Worm (Caenorhabditis elegans) whole organism, midembryonic: ENCODE data around the gene T19B10.5.

Experiments
- T22C8.4 ChIP-seq: fragments of 200-800 bp; sonication (Bioruptor generic); IDR thresholded peaks from 2 replicates; pipeline ENCODE4 v1.3.6; 2022; ENCODE audit warnings: missing genetic modification characterization, missing compliant biosample characterization
- cog-1 ChIP-seq: sonication (generic microtip); optimal IDR thresholded peaks from 2 replicates; lab custom pipeline; 2016; ENCODE audit warnings: missing genetic modification characterization, missing compliant biosample characterization
- flt-1 ChIP-seq: fragments of 200-800 bp; sonication (Bioruptor generic); IDR thresholded peaks from 2 replicates; pipeline ENCODE4 v1.3.6; 2022; ENCODE audit warnings: missing genetic modification characterization, missing compliant biosample characterization
- klf-2 ChIP-seq: fragments of 200-800 bp; sonication (Bioruptor generic); conservative IDR thresholded peaks from 2 replicates; pipeline ENCODE4 v1.3.6; 2022; ENCODE audit warnings: missing genetic modification reagents, missing genetic modification characterization, missing compliant biosample characterization
- med-1 ChIP-seq: sonication (generic microtip); optimal IDR thresholded peaks from 2 replicates; lab custom pipeline; 2017; ENCODE audit warnings: missing genetic modification characterization, mild to moderate bottlenecking, missing compliant biosample characterization, antibody characterized with exemption, missing genetic modification reagents; ENCODE audit not compliant: insufficient read depth
- ref-1 ChIP-seq: fragments of 200-800 bp; sonication (Bioruptor generic); conservative IDR thresholded peaks from 2 replicates; pipeline ENCODE4 v1.3.6; 2022; ENCODE audit warnings: missing genetic modification reagents, missing genetic modification characterization, missing compliant biosample characterization
- tab-1 ChIP-seq: fragments of 200-800 bp; sonication (Bioruptor generic); IDR thresholded peaks from 2 replicates; pipeline ENCODE4 v1.3.6; 2022; ENCODE audit warnings: missing genetic modification characterization, missing compliant biosample characterization
- ztf-23 ChIP-seq: fragments of 200-800 bp; sonication (Bioruptor generic); IDR thresholded peaks from 2 replicates; pipeline ENCODE4 v1.3.6; 2022; ENCODE audit warnings: missing genetic modification reagents, missing genetic modification characterization, missing compliant biosample characterization
- ztf-29 ChIP-seq: fragments of 200-800 bp; sonication (Bioruptor generic); IDR thresholded peaks from 2 replicates; pipeline ENCODE4 v1.3.6; 2022; ENCODE audit warnings: missing genetic modification reagents, missing genetic modification characterization, missing compliant biosample characterization

Gene T19B10.5

DNA sequence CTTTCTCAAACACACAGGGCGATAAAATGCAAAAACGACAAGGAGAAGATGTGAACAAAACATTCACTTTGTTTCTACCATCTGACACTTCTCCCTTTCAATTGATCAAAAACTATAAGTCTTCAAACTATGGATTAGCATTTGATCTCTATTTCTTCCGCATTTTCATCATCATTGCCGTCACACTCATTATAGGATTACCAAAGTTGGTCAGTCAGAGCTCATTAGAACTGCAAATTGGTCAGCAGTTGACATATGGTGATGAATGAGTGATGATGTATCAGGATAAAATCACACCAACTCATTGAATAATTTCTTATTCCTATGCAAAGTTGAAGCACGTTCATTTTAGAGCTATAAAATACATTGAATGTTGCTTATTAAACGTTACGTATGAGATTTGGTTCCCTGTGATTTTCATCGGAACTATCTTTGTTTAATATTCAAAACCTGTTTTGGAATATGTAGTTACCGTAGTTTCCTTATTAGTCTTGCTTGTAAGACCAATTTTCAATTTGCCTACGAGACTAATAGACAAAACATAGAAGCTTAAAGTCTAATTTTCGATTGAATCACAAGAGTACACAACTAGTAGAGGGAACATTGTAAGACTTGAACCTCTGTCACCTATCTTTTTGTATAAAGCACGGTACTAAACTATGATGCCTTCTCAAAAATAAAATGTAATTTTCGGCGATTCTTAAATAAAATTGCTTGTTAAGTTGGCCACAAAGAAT is 24.8 kb upstream of the T19B10.5 start:
- TF ChIP-seq tab-1 (GFP tag; lab: Robert Waterston, UW) (no peak), cog-1 (tag; lab: Kevin White, UChicago) (no peak), ztf-29 (GFP tag; lab: Robert Waterston, UW) (no peak), T22C8.4 (no peak), ref-1 (GFP tag; lab: Robert Waterston, UW) (no peak), flt-1 (GFP tag; lab: Robert Waterston, UW) (no peak), klf-2 (GFP tag; lab: Robert Waterston, UW) (no peak), ztf-23 (GFP tag; lab: Robert Waterston, UW) (no peak), med-1 (GFP tag; lab: Kevin White, UChicago) (no peak)

DNA sequence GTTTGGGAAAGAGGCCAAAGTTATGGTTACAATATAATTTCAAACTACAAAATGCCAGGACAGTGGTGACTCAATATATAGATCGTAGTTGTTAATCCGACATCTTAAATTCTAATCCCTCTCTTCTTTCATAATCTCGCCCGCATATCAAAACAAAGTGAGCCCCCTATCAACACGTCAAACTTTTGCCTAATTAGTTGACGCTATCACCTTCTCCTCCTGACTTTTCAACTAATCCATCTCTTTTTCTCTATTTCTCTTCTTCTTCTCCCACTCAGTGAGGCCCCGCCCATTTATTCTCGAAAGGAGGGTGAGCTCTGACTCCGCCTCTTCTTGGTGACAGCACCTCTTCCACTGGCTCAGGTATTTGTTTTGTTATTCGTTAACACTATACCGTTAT is 23.1 kb upstream of the T19B10.5 start:
- no peak for TF ChIP-seq cog-1 (tag; lab: Kevin White, UChicago)
- TF ChIP-seq flt-1 (GFP tag; lab: Robert Waterston, UW) = no peak
- TF ChIP-seq T22C8.4 = no peak
- TF ChIP-seq med-1 (GFP tag; lab: Kevin White, UChicago) = no peak
- no peak for TF ChIP-seq ref-1 (GFP tag; lab: Robert Waterston, UW)
- TF ChIP-seq ztf-29 (GFP tag; lab: Robert Waterston, UW) = no peak
- TF ChIP-seq tab-1 (GFP tag; lab: Robert Waterston, UW) = no peak
- TF ChIP-seq klf-2 (GFP tag; lab: Robert Waterston, UW) = no peak
- no peak for TF ChIP-seq ztf-23 (GFP tag; lab: Robert Waterston, UW)

DNA sequence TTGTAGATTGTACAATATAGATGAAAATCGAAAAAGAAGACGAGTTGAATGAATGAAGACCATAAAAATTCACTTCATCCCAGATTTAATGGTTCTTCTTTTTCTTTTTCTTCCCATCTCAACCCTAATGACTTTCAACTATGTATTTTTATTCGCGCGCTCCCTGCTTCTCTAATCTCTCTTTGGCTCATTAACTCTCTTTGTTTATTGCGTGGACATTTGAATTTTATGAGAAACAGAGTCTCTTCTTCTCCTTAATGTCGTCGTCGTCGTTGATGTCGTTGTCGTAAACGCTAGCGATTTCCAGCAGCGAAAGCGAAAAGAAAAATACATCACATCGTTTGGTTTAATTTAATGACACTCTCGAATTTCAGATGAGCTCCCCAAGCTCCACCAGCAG is 19.9 kb upstream of the T19B10.5 start:
- TF ChIP-seq cog-1 (tag; lab: Kevin White, UChicago) = no peak
- TF ChIP-seq ref-1 (GFP tag; lab: Robert Waterston, UW) = no peak
- TF ChIP-seq ztf-29 (GFP tag; lab: Robert Waterston, UW) = no peak
- TF ChIP-seq tab-1 (GFP tag; lab: Robert Waterston, UW) = no peak
- no peak for TF ChIP-seq med-1 (GFP tag; lab: Kevin White, UChicago)
- TF ChIP-seq ztf-23 (GFP tag; lab: Robert Waterston, UW) = no peak
- TF ChIP-seq klf-2 (GFP tag; lab: Robert Waterston, UW) = no peak
- no peak for TF ChIP-seq T22C8.4
- no peak for TF ChIP-seq flt-1 (GFP tag; lab: Robert Waterston, UW)

DNA sequence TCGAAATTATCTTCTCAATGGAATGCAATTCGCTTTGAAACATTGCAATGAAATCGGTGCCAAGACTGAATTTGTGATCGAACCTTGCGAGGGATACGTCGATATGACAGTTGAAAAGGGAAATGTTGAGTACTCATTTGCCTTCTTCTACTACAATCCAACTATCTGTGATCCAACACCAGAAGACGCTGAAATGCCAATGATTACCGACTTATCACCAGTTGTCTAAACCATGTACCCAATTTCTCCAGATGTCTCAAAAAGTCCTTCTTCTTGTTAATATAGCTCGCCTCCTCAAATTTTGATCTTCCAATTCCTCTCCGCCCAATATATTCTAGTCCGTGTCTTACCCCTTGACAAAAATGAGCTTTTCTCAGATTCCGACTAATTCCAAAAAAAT is 18.3 kb upstream of the T19B10.5 start:
- TF ChIP-seq T22C8.4 (no peak), tab-1 (GFP tag; lab: Robert Waterston, UW) (no peak), ref-1 (GFP tag; lab: Robert Waterston, UW) (no peak), klf-2 (GFP tag; lab: Robert Waterston, UW) (no peak), cog-1 (tag; lab: Kevin White, UChicago) (no peak), ztf-23 (GFP tag; lab: Robert Waterston, UW) (no peak), ztf-29 (GFP tag; lab: Robert Waterston, UW) (no peak), flt-1 (GFP tag; lab: Robert Waterston, UW) (no peak), med-1 (GFP tag; lab: Kevin White, UChicago) (no peak)

DNA sequence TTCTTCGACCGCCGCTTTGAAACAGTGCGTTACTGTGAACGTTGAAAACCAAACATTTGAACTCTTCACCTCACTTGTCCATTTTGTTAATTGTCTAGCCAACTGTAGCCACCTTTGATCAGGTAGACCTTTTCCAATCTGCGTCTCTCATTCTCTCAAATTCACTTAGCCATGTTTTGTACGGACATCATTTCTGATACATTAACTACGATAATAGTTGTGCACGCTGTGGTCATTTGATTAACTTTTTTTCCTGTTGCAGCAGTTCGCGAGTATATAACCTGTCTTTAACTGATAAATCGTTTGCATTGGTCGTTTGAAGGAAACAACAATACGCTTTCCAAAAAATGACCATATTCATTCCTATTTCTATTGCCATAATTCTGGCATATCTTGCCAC is 17.1 kb upstream of the T19B10.5 start, which contains the start of gene cyp-29A2:
TSS of gene cyp-29A2 (plus strand) at position 190 of the 400 bp plus-strand sequence.
- no peak for TF ChIP-seq ztf-29 (GFP tag; lab: Robert Waterston, UW)

DNA sequence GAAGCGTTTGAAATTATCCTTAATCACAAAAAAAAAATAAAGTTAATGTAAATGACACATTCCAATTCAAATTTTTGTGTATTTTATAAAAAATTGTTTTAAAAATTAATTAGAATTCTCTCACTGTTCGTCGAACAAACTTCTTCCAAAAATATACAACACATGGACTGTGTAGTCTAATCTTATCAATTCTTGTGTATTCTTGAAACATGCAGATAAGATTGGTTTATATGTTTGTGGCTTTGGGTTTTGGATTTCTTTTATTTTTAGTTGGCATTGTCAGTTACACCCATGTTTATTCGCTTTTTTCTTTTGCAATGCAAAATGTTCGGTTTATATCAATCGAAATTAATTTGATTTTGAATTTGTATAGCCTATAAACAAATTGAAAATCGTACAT is 14.0 kb upstream of the T19B10.5 start:
- TF ChIP-seq cog-1 (tag; lab: Kevin White, UChicago) (no peak), ztf-23 (GFP tag; lab: Robert Waterston, UW) (no peak), med-1 (GFP tag; lab: Kevin White, UChicago) (no peak), ztf-29 (GFP tag; lab: Robert Waterston, UW) (no peak), ref-1 (GFP tag; lab: Robert Waterston, UW) (no peak), klf-2 (GFP tag; lab: Robert Waterston, UW) (no peak), tab-1 (GFP tag; lab: Robert Waterston, UW) (no peak), T22C8.4 (no peak), flt-1 (GFP tag; lab: Robert Waterston, UW) (no peak)

DNA sequence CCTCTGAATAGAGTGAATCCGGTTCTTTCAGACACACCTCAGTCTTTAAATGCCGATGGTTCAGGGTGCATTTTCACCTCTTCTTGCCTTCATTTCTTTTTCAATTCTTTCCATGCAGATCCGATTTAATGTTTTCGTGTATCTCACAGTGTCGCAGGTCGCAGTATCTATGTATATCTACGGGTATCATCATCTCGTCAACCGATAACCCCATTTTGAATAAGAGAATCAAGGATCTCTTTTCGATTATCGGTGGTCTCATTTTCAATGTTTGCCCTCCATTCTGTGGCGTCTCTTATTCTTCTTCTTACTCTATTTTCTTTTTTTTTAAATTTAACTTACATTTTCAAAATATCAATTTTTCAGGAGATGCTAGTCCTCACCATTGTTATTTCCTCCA is 13.5 kb upstream of the T19B10.5 start, which contains the start of gene T19B10.2:
TSS of gene T19B10.2 (plus strand) at position 367 of the 400 bp plus-strand sequence.
- no peak for TF ChIP-seq ztf-29 (GFP tag; lab: Robert Waterston, UW)

DNA sequence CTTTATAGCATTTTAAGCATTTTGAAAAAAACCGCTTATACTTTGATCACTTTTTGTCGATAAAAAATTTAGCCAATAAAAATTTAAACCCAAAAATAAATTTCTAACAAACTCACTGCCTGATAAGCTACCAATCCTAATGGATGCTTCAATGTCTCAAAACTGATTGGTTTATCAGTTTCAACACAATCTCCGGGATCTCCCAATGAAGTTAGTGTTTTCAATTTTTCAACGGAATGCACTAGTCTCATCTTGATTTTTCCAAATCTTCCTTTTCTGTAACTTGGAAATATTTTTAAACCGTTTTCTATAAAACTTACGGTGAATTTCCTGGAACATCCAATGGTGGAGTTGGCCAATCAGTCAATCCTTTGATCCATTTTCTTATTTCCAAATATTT is 10.8 kb upstream of the T19B10.5 start:
- TF ChIP-seq med-1 (GFP tag; lab: Kevin White, UChicago) = no peak
- no peak for TF ChIP-seq tab-1 (GFP tag; lab: Robert Waterston, UW)
- no peak for TF ChIP-seq ref-1 (GFP tag; lab: Robert Waterston, UW)
- TF ChIP-seq ztf-29 (GFP tag; lab: Robert Waterston, UW) = no peak
- TF ChIP-seq ztf-23 (GFP tag; lab: Robert Waterston, UW) = no peak
- TF ChIP-seq flt-1 (GFP tag; lab: Robert Waterston, UW) = no peak

DNA sequence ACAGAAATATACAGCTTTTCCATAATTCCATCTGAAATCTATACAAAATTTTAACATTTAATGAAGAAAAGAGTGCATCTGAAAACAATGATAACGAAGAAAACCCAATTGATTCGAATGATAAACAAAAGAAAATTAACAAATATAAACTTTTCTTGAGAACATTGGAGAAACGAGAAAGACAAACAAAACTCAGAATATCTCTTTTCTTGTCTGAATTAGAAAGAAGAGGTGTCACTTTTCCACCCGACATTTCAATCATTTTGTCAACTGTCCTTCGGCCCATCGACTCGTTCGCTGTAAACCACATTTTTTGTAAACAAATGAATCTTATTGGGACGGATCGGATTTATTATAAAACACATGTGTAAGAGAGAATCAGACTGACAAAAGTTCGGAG is 8.5 kb upstream of the T19B10.5 start, which contains the start of gene bgal-1:
TSS of gene bgal-1 (minus strand) at position 38 of the 400 bp plus-strand sequence.
- TF ChIP-seq ztf-29 (GFP tag; lab: Robert Waterston, UW) (no peak), cog-1 (tag; lab: Kevin White, UChicago) (no peak), flt-1 (GFP tag; lab: Robert Waterston, UW) (no peak), med-1 (GFP tag; lab: Kevin White, UChicago) (no peak), klf-2 (GFP tag; lab: Robert Waterston, UW) (no peak), tab-1 (GFP tag; lab: Robert Waterston, UW) (no peak), ref-1 (GFP tag; lab: Robert Waterston, UW) (no peak), ztf-23 (GFP tag; lab: Robert Waterston, UW) (no peak), T22C8.4 (no peak)
